Worm (Caenorhabditis elegans): ENCODE data around the gene decr-1.2.

DNA sequence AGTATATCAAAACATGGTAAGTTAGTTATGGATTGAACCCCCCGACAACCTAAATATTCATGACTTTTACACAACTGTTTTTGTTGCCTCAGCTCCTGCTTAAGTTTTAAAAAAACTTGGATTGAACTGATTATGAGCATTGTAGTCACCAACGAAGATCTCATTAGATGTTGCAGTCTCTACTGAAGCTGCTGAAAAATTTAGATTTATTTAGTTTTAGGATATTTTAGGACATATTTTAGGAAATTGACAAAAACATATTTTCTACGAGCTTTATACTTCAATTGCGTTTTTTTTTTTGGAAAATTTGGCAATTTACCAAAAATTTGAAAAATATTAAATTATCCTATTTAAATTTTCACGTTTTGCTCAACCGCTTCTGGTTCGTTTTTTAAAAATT, 16.6 kb downstream of the decr-1.2 start, which contains the start of gene F54C9.14:
- TF ChIP-seq skn-1 (tag; optimal IDR thresholded peaks at IDR 0.05) (no peak), ZK546.5 (tag; optimal IDR thresholded peaks at IDR 0.05) (no peak), pha-4 (GFP tag; IDR thresholded peaks at IDR 0.05) (no peak), pha-4 (tag; optimal IDR thresholded peaks at IDR 0.05) (no peak), fkh-10 (GFP tag; optimal IDR thresholded peaks at IDR 0.05) (no peak), dmd-9 (GFP tag; IDR thresholded peaks at IDR 0.05) (no peak), egl-27 (tag; optimal IDR thresholded peaks at IDR 0.05) (no peak), zip-2 (tag; optimal IDR thresholded peaks at IDR 0.05) (no peak)
